Worm (Caenorhabditis elegans) whole organism, L1 larva: Measurements from ENCODE around the gene clec-149.

ENCODE experiments used
- C34B4.2 ChIP-seq: sonication (generic microtip); optimal IDR thresholded peaks from 2 replicates; lab custom pipeline; 2017; ENCODE audit warnings: mild to moderate bottlenecking, missing genetic modification characterization, missing compliant biosample characterization
- F16B12.6 ChIP-seq: fragments of 150-350 bp; optimal IDR thresholded peaks from 2 replicates; lab custom pipeline; 2014; ENCODE audit warnings: missing biosample characterization, missing genetic modification characterization
- Y116A8C.19 ChIP-seq: sonication (generic microtip); optimal IDR thresholded peaks from 2 replicates; lab custom pipeline; 2016; ENCODE audit warnings: missing compliant biosample characterization, missing genetic modification characterization, borderline replicate concordance
- aly-2 ChIP-seq: fragments of 150-350 bp; optimal IDR thresholded peaks from 2 replicates; lab custom pipeline; 2014; ENCODE audit warnings: missing biosample characterization, missing genetic modification characterization
- ama-1 ChIP-seq: fragments of 150-350 bp; optimal IDR thresholded peaks from 2 replicates; lab custom pipeline; 2014
- blmp-1 ChIP-seq: fragments of 150-350 bp; optimal IDR thresholded peaks from 2 replicates; lab custom pipeline; 2014; ENCODE audit warnings: missing biosample characterization, missing genetic modification characterization
- ceh-63 ChIP-seq: fragments of 200-800 bp; sonication (Bioruptor generic); optimal IDR thresholded peaks from 2 replicates; lab custom pipeline; 2018; ENCODE audit warnings: mild to moderate bottlenecking, missing genetic modification characterization, missing compliant biosample characterization
- ceh-82 ChIP-seq, 3 experiments: fragments of 150-350 bp in 1 of 3; sonication (generic microtip) in 2 of 3; optimal IDR thresholded peaks; 2 replicates each; lab custom pipeline; 2014 to 2017; ENCODE audit warnings: missing biosample characterization in 3 of 3, missing genetic modification characterization in 3 of 3
- ceh-88 ChIP-seq: fragments of 200-800 bp; sonication (Bioruptor generic); IDR thresholded peaks from 2 replicates; pipeline ENCODE4 v1.3.6; 2022; ENCODE audit warnings: missing genetic modification characterization, missing compliant biosample characterization
- dsc-1 ChIP-seq: sonication (generic microtip); optimal IDR thresholded peaks from 2 replicates; lab custom pipeline; 2016; ENCODE audit warnings: mild to moderate bottlenecking, missing genetic modification characterization, missing compliant biosample characterization
- efl-1 ChIP-seq, 4 experiments: fragments of 150-350 bp; optimal IDR thresholded peaks in 3 of 4; peaks in 1 of 4; 1 replicate in 1 of 4; 2 replicates in 3 of 4; lab custom pipeline; 2014; ENCODE audit warnings: missing biosample characterization in 2 of 4, missing genetic modification characterization in 2 of 4, missing genetic modification reagents in 2 of 4
- efl-3 ChIP-seq: fragments of 200-800 bp; sonication (Bioruptor generic); optimal IDR thresholded peaks from 2 replicates; lab custom pipeline; 2018; ENCODE audit warnings: mild to moderate bottlenecking, missing genetic modification characterization, missing compliant biosample characterization
- egl-13 ChIP-seq: sonication (generic microtip); optimal IDR thresholded peaks from 2 replicates; lab custom pipeline; 2016; ENCODE audit warnings: missing genotype, missing genetic modification reagents, missing genetic modification characterization, missing compliant biosample characterization
- elt-3 ChIP-seq, 6 experiments: fragments of 150-350 bp in 1 of 6; sonication (generic microtip); optimal IDR thresholded peaks; 2 replicates each; lab custom pipeline; 2017 to 2018; ENCODE audit warnings: missing biosample characterization in 6 of 6, missing genetic modification characterization in 6 of 6, inconsistent platforms in 1 of 6
- fkh-10 ChIP-seq: sonication (generic microtip); optimal IDR thresholded peaks from 2 replicates; lab custom pipeline; 2017; ENCODE audit warnings: missing biosample characterization, missing genetic modification reagents, missing genetic modification characterization
- fkh-8 ChIP-seq: sonication (generic microtip); optimal IDR thresholded peaks from 2 replicates; lab custom pipeline; 2016; ENCODE audit warnings: mild to moderate bottlenecking, missing genetic modification characterization, missing compliant biosample characterization
- fos-1 ChIP-seq: fragments of 150-350 bp; optimal IDR thresholded peaks from 2 replicates; lab custom pipeline; 2014; ENCODE audit warnings: missing biosample characterization, missing genetic modification characterization
- grh-1 ChIP-seq: fragments of 200-800 bp; sonication (Bioruptor generic); IDR thresholded peaks from 2 replicates; pipeline ENCODE4 v1.3.6; 2022; ENCODE audit warnings: missing genetic modification reagents, missing genetic modification characterization, missing compliant biosample characterization
- hlh-17 ChIP-seq: fragments of 200-800 bp; sonication (Bioruptor generic); optimal IDR thresholded peaks from 2 replicates; lab custom pipeline; 2018; ENCODE audit warnings: missing genetic modification characterization, mild to moderate bottlenecking, missing compliant biosample characterization, moderate library complexity, borderline replicate concordance
- hlh-4 ChIP-seq: sonication (generic microtip); optimal IDR thresholded peaks from 2 replicates; lab custom pipeline; 2016; ENCODE audit warnings: mild to moderate bottlenecking, missing genetic modification characterization, missing compliant biosample characterization
- irx-1 ChIP-seq: sonication (generic microtip); optimal IDR thresholded peaks from 2 replicates; lab custom pipeline; 2016; ENCODE audit warnings: missing genetic modification characterization, missing compliant biosample characterization
- isw-1 ChIP-seq: fragments of 200-800 bp; sonication (Bioruptor generic); IDR thresholded peaks from 2 replicates; pipeline ENCODE4 v1.3.6; 2022; ENCODE audit warnings: missing genetic modification characterization, missing compliant biosample characterization
- lin-14 ChIP-seq: fragments of 200-800 bp; sonication (Bioruptor generic); optimal IDR thresholded peaks from 2 replicates; lab custom pipeline; 2018; ENCODE audit warnings: mild to moderate bottlenecking, missing genetic modification characterization, moderate library complexity, missing compliant biosample characterization
- lin-35 ChIP-seq, 2 experiments: fragments of 150-350 bp; optimal IDR thresholded peaks; 2 replicates each; lab custom pipeline; 2014; ENCODE audit warnings: missing biosample characterization in 2 of 2, missing genetic modification characterization in 2 of 2, missing genetic modification reagents in 2 of 2
- lin-39 ChIP-seq: fragments of 150-350 bp; optimal IDR thresholded peaks from 2 replicates; lab custom pipeline; 2014; ENCODE audit warnings: missing biosample characterization, missing genetic modification reagents, missing genetic modification characterization
- lsy-2 ChIP-seq, 2 experiments: fragments of 150-350 bp; optimal IDR thresholded peaks; 2 replicates each; lab custom pipeline; 2014; ENCODE audit warnings: missing biosample characterization in 2 of 2, missing genetic modification characterization in 2 of 2
- mab-9 ChIP-seq: fragments of 200-800 bp; sonication (Bioruptor generic); IDR thresholded peaks from 2 replicates; pipeline ENCODE4 v1.3.6; 2022; ENCODE audit warnings: missing genetic modification reagents, missing genetic modification characterization, missing compliant biosample characterization
- mdl-1 ChIP-seq, 2 experiments: fragments of 150-350 bp; optimal IDR thresholded peaks; 2 replicates each; lab custom pipeline; 2014 to 2017; ENCODE audit warnings: missing biosample characterization in 2 of 2, missing genetic modification characterization in 2 of 2, inconsistent platforms in 1 of 2
- mef-2 ChIP-seq: fragments of 150-350 bp; optimal IDR thresholded peaks from 2 replicates; lab custom pipeline; 2014; ENCODE audit warnings: missing biosample characterization, missing genetic modification characterization
- mep-1 ChIP-seq: fragments of 150-350 bp; optimal IDR thresholded peaks from 2 replicates; lab custom pipeline; 2014; ENCODE audit warnings: missing biosample characterization, missing genetic modification characterization
- nhr-12 ChIP-seq: sonication (generic microtip); optimal IDR thresholded peaks from 2 replicates; lab custom pipeline; 2017; ENCODE audit warnings: missing biosample characterization, missing genetic modification characterization
- nhr-237 ChIP-seq: fragments of 150-350 bp; optimal IDR thresholded peaks from 2 replicates; lab custom pipeline; 2014; ENCODE audit warnings: missing biosample characterization, missing genetic modification characterization
- nhr-28 ChIP-seq: fragments of 150-350 bp; optimal IDR thresholded peaks from 2 replicates; lab custom pipeline; 2014; ENCODE audit warnings: missing biosample characterization, missing genetic modification characterization
- nhr-47 ChIP-seq: sonication (generic microtip); optimal IDR thresholded peaks from 2 replicates; lab custom pipeline; 2016; ENCODE audit warnings: mild to moderate bottlenecking, missing genetic modification characterization, moderate library complexity, missing compliant biosample characterization
- nhr-77 ChIP-seq: fragments of 150-350 bp; optimal IDR thresholded peaks from 2 replicates; lab custom pipeline; 2014; ENCODE audit warnings: missing biosample characterization, missing genetic modification characterization
- nhr-84 ChIP-seq: sonication (generic microtip); optimal IDR thresholded peaks from 2 replicates; lab custom pipeline; 2017; ENCODE audit warnings: missing biosample characterization, missing genetic modification characterization
- nhr-85 ChIP-seq: sonication (generic microtip); peaks from one replicate; lab custom pipeline; 2016; ENCODE audit warnings: missing genetic modification characterization, inconsistent platforms, missing compliant biosample characterization
- nhr-90 ChIP-seq: sonication (generic microtip); optimal IDR thresholded peaks from 2 replicates; lab custom pipeline; 2016; ENCODE audit warnings: mild to moderate bottlenecking, missing genetic modification characterization, missing compliant biosample characterization; ENCODE audit not compliant: poor library complexity
- pag-3 ChIP-seq: sonication (generic microtip); optimal IDR thresholded peaks from 2 replicates; lab custom pipeline; 2017; ENCODE audit warnings: missing genetic modification characterization, mild to moderate bottlenecking, missing compliant biosample characterization, antibody characterized with exemption, borderline replicate concordance; ENCODE audit not compliant: insufficient read depth
- pqm-1 ChIP-seq: sonication (generic microtip); optimal IDR thresholded peaks from 3 replicates; lab custom pipeline; 2017; ENCODE audit warnings: missing biosample characterization, missing genetic modification characterization
- rnt-1 ChIP-seq: sonication (generic microtip); optimal IDR thresholded peaks from 2 replicates; lab custom pipeline; 2016; ENCODE audit warnings: mild to moderate bottlenecking, missing genetic modification characterization, moderate library complexity, missing compliant biosample characterization
- snu-23 ChIP-seq: sonication (generic microtip); optimal IDR thresholded peaks from 2 replicates; lab custom pipeline; 2016; ENCODE audit warnings: missing genetic modification characterization, missing compliant biosample characterization
- sox-4 ChIP-seq: sonication (generic microtip); optimal IDR thresholded peaks from 2 replicates; lab custom pipeline; 2016; ENCODE audit warnings: missing genetic modification characterization, missing compliant biosample characterization
- swsn-7 ChIP-seq: sonication (generic microtip); optimal IDR thresholded peaks from 2 replicates; lab custom pipeline; 2016; ENCODE audit warnings: missing genetic modification characterization, missing compliant biosample characterization
- unc-130 ChIP-seq: fragments of 150-350 bp; optimal IDR thresholded peaks from 2 replicates; lab custom pipeline; 2017; ENCODE audit warnings: missing biosample characterization, missing genetic modification characterization, inconsistent platforms
- unc-62 ChIP-seq: fragments of 150-350 bp; optimal IDR thresholded peaks from 2 replicates; lab custom pipeline; 2014; ENCODE audit warnings: missing biosample characterization, missing genetic modification reagents, missing genetic modification characterization
- vab-15 ChIP-seq: sonication (generic microtip); optimal IDR thresholded peaks from 2 replicates; lab custom pipeline; 2017; ENCODE audit warnings: missing genotype, mild to moderate bottlenecking, missing genetic modification characterization, missing compliant biosample characterization
- zip-4 ChIP-seq: fragments of 200-800 bp; sonication (Bioruptor generic); optimal IDR thresholded peaks from 2 replicates; lab custom pipeline; 2018; ENCODE audit warnings: mild to moderate bottlenecking, missing genetic modification characterization, moderate library complexity, missing compliant biosample characterization
- ztf-11 ChIP-seq, 2 experiments: sonication (generic microtip); optimal IDR thresholded peaks; 2 replicates each; lab custom pipeline; 2016 to 2017; ENCODE audit warnings: missing genetic modification characterization in 2 of 2, missing biosample characterization in 1 of 2, missing compliant biosample characterization in 1 of 2

The clec-149 gene

DNA sequence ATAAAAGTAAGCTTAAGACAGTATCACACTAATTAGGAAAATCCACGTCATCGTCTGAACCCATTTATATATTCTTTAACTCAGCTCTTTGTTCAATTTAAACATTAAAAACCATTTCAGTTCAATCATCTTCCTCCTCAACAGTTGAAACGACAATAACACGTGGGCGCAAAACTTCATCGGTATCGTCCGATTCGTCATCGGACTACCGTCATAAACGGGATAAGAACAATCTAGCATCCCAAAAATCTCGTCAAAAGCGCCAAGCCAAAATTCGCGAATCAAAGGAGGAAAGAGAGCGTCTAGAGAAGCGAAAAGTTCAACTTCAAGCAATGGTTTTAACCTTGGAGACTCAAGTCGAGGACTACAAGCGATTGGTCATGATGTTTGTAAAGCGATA, 12.2 kb downstream of the clec-149 start:
- TF ChIP-seq unc-130 (no peak), ceh-63 (GFP tag; lab: Kevin White, UChicago) (no peak), lin-14 (GFP tag; lab: Kevin White, UChicago) (no peak), ama-1 (lab: Kevin White, UChicago) (peak; percentile 22), nhr-77 (tag; lab: Kevin White, UChicago) (no peak), aly-2 (tag; lab: Kevin White, UChicago) (no peak), dsc-1 (tag; lab: Kevin White, UChicago) (peak; percentile 10)
- TF ChIP-seq, all 84 proteins: peak for 2

DNA sequence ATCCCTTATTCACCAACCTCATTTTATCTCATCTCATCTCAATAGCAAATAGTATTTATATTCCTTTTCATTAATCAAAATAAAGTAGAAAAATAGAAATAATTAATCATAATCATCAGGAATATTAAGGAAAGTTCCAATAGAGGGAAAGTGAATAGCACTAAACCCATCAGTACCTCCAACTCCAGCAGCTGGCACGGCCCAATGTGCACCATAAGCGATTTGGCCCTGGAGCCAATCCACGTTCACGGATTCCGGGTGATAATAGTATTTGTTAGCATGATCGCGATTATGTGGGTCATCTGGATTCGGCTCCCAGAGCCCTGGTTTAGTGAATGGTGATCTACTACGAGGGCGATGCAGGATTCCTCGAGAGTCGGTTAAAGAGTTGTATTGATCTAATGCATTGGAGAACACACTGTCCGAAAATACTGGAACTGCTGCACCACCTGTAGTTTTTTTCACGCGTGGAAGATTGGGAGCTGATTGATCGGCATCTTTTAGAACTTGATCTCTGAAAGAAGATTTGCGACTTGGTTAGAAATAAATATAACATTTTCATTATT, 12.8 kb downstream of the clec-149 start:
- no peak for TF ChIP-seq efl-3 (GFP tag; lab: Kevin White, UChicago)
- TF ChIP-seq lin-35 (GFP tag; optimal IDR thresholded peaks at IDR 0.05; lab: Kevin White, UChicago) = peak in 1 of 2 experiments; percentile 19
- TF ChIP-seq isw-1 (GFP tag; lab: Robert Waterston, UW) = peak; percentile 36; the same call in 1 of the 2 replicates
- no peak for TF ChIP-seq pag-3
- TF ChIP-seq mab-9 (GFP tag; lab: Robert Waterston, UW) = no peak
- TF ChIP-seq lin-39 (tag; lab: Kevin White, UChicago) = no peak
- no peak for TF ChIP-seq mdl-1 (tag; optimal IDR thresholded peaks at IDR 0.05; lab: Kevin White, UChicago)
- peak in 1 of 2 experiments; percentile 63 for TF ChIP-seq ztf-11 (tag; optimal IDR thresholded peaks at IDR 0.05; lab: Kevin White, UChicago)
- TF ChIP-seq nhr-85 = peak; percentile 75
- TF ChIP-seq nhr-90 = peak; percentile 69
- TF ChIP-seq grh-1 (GFP tag; lab: Robert Waterston, UW) = peak; percentile 66
- no peak for TF ChIP-seq zip-4 (GFP tag; lab: Kevin White, UChicago)
- peak; percentile 60 for TF ChIP-seq fkh-10 (GFP tag; lab: Kevin White, UChicago)
- TF ChIP-seq elt-3 (tag; optimal IDR thresholded peaks at IDR 0.05; lab: Kevin White, UChicago) = no peak
- peak; percentile 15 for TF ChIP-seq snu-23
- no peak for TF ChIP-seq ceh-82 (tag; optimal IDR thresholded peaks at IDR 0.05; lab: Kevin White, UChicago)
- no peak for TF ChIP-seq pqm-1
- TF ChIP-seq fkh-8 = peak; percentile 24
- TF ChIP-seq hlh-4 (tag; lab: Kevin White, UChicago) = no peak
- TF ChIP-seq unc-62 (GFP tag; lab: Kevin White, UChicago) = no peak
- peak; percentile 4 for TF ChIP-seq fos-1
- peak; percentile 55 for TF ChIP-seq C34B4.2 (tag; lab: Kevin White, UChicago)
- TF ChIP-seq nhr-28 (tag; lab: Kevin White, UChicago) = peak; percentile 7
- TF ChIP-seq egl-13 (tag; lab: Kevin White, UChicago) = peak; percentile 14
- TF ChIP-seq swsn-7 (tag; lab: Kevin White, UChicago) = peak; percentile 7
- peak; percentile 32 for TF ChIP-seq dsc-1 (tag; lab: Kevin White, UChicago)
- TF ChIP-seq nhr-84 (tag; lab: Kevin White, UChicago) = no peak
- TF ChIP-seq lsy-2 (tag; optimal IDR thresholded peaks at IDR 0.05; lab: Kevin White, UChicago) = peak; percentile 40 to 64
- TF ChIP-seq sox-4 = no peak
- TF ChIP-seq vab-15 (tag; lab: Kevin White, UChicago) = no peak
- peak; percentile 34 for TF ChIP-seq aly-2 (tag; lab: Kevin White, UChicago)
- no peak for TF ChIP-seq mep-1 (tag; lab: Kevin White, UChicago)
- no peak for TF ChIP-seq nhr-12 (tag; lab: Kevin White, UChicago)
- TF ChIP-seq F16B12.6 (tag; lab: Kevin White, UChicago) = no peak
- peak; percentile 34 to 45 for TF ChIP-seq efl-1 (optimal IDR thresholded peaks at IDR 0.05; lab: Kevin White, UChicago)
- no peak for TF ChIP-seq efl-1 (GFP tag; optimal IDR thresholded peaks at IDR 0.05 in 1 of 2; lab: Kevin White, UChicago)
- TF ChIP-seq rnt-1 = peak; percentile 38
- TF ChIP-seq irx-1 (tag; lab: Kevin White, UChicago) = no peak
- TF ChIP-seq Y116A8C.19 (tag; lab: Kevin White, UChicago) = no peak
- TF ChIP-seq ceh-88 = peak; percentile 73
- TF ChIP-seq ama-1 (lab: Kevin White, UChicago) = peak; percentile 97
- TF ChIP-seq nhr-237 = no peak
- peak; percentile 84 for TF ChIP-seq hlh-17 (GFP tag; lab: Kevin White, UChicago)
- no peak for TF ChIP-seq blmp-1 (tag; lab: Kevin White, UChicago)
- peak; percentile 68 for TF ChIP-seq nhr-47 (tag; lab: Kevin White, UChicago)
- no peak for TF ChIP-seq mef-2 (tag; lab: Kevin White, UChicago)
